Fruit fly (Drosophila melanogaster) whole organism, embryonic: ENCODE data around the gene CG6051.

Source experiments
- Doc2 ChIP-seq: fragments of 200-800 bp; sonication (Bioruptor generic); IDR thresholded peaks from 2 replicates; pipeline ENCODE4 v1.3.6; 2022; ENCODE audit warnings: missing biosample characterization, missing genetic modification characterization
- HHEX ChIP-seq: fragments of 200-800 bp; sonication (Bioruptor generic); optimal IDR thresholded peaks from 3 replicates; lab custom pipeline; 2017; ENCODE audit warnings: missing biosample characterization, mild to moderate bottlenecking, missing genetic modification characterization, missing genetic modification reagents
- Sox100B ChIP-seq: fragments of 200-800 bp; sonication (Bioruptor generic); optimal IDR thresholded peaks from 3 replicates; lab custom pipeline; 2018; ENCODE audit warnings: missing biosample characterization, mild to moderate bottlenecking, missing genetic modification characterization

- TF ChIP-seq Doc2 (no peak), Sox100B (GFP tag; lab: Kevin White, UChicago) (no peak), HHEX (GFP tag; lab: Kevin White, UChicago) (no peak)
Observed at dm6 chr3R:27154001-27154400, 3.1 kb upstream of the CG6051 start.
